Worm (Caenorhabditis elegans): Measurements from ENCODE around the gene hot-6.

The hot-6 gene

ce11 chrV:10991789-10992188 lies 30.9 kb downstream of the hot-6 start, which contains the start of gene frpr-9:
TSS of gene frpr-9 (plus strand) at chrV:10992089.
- TF ChIP-seq tlp-1 (tag; optimal IDR thresholded peaks at IDR 0.05): no peak

ce11 chrV:10981113-10981512 lies 41.6 kb downstream of the hot-6 start, which contains the start of gene fig-1:
TSS of gene fig-1 (minus strand) at chrV:10981213.
- TF ChIP-seq sup-37 (GFP tag; optimal IDR thresholded peaks at IDR 0.05): no peak

- TF ChIP-seq pax-3 (tag; optimal IDR thresholded peaks at IDR 0.05): no peak
- no peak for TF ChIP-seq efl-3 (GFP tag; optimal IDR thresholded peaks at IDR 0.05)
- TF ChIP-seq nhr-77 (tag; optimal IDR thresholded peaks at IDR 0.05): no peak
- no peak for TF ChIP-seq lsy-2 (tag; optimal IDR thresholded peaks at IDR 0.05)
- no peak for TF ChIP-seq xbp-1 (tag; optimal IDR thresholded peaks at IDR 0.05)
- TF ChIP-seq hlh-4 (tag; optimal IDR thresholded peaks at IDR 0.05): no peak
- TF ChIP-seq swsn-7 (tag; optimal IDR thresholded peaks at IDR 0.05): no peak
- no peak for TF ChIP-seq mep-1 (tag; optimal IDR thresholded peaks at IDR 0.05)
Measured at ce11 chrV:10975091-10975490, 47.6 kb downstream of the hot-6 start.
